Worm (Caenorhabditis elegans) whole organism, late embryonic: Measurements from ENCODE around the gene F36H5.12.
"Not testable (repeated sequence)": the region's sequence is repeated elsewhere in the genome, so short reads cannot be mapped to it uniquely, and the experiment has no call there.

ENCODE experiments used
- C08G9.2 ChIP-seq: sonication (generic microtip); optimal IDR thresholded peaks from 2 replicates; lab custom pipeline; 2016; ENCODE audit warnings: mild to moderate bottlenecking, missing genetic modification characterization, moderate library complexity, missing compliant biosample characterization
- F13H6.1 ChIP-seq: sonication (generic microtip); optimal IDR thresholded peaks from 2 replicates; lab custom pipeline; 2016; ENCODE audit warnings: missing genetic modification characterization, missing compliant biosample characterization
- K09A11.1 ChIP-seq: sonication (generic microtip); optimal IDR thresholded peaks from 2 replicates; lab custom pipeline; 2017; ENCODE audit warnings: antibody characterized with exemption, mild to moderate bottlenecking, missing genetic modification characterization, missing compliant biosample characterization; ENCODE audit not compliant: insufficient read depth
- Y22D7AL.16 ChIP-seq: sonication (generic microtip); optimal IDR thresholded peaks from 2 replicates; lab custom pipeline; 2016; ENCODE audit warnings: missing genetic modification characterization, missing compliant biosample characterization
- ama-1 ChIP-seq: fragments of 150-350 bp; optimal IDR thresholded peaks from 2 replicates; lab custom pipeline; 2014
- ceh-14 ChIP-seq: sonication (generic microtip); optimal IDR thresholded peaks from 2 replicates; lab custom pipeline; 2016; ENCODE audit warnings: missing genotype, missing genetic modification characterization, missing compliant biosample characterization
- ceh-18 ChIP-seq: sonication (generic microtip); optimal IDR thresholded peaks from 2 replicates; lab custom pipeline; 2016; ENCODE audit warnings: missing genetic modification characterization, missing compliant biosample characterization
- ceh-19 ChIP-seq: fragments of 200-800 bp; sonication (Bioruptor generic); optimal IDR thresholded peaks from 2 replicates; lab custom pipeline; 2018; ENCODE audit warnings: mild to moderate bottlenecking, missing genetic modification characterization, missing compliant biosample characterization
- ceh-22 ChIP-seq: sonication (generic microtip); optimal IDR thresholded peaks from 2 replicates; lab custom pipeline; 2017; ENCODE audit warnings: missing biosample characterization, missing genetic modification characterization
- ceh-31 ChIP-seq: sonication (generic microtip); optimal IDR thresholded peaks from 2 replicates; lab custom pipeline; 2016; ENCODE audit warnings: missing genetic modification characterization, missing compliant biosample characterization
- ceh-6 ChIP-seq: fragments of 200-800 bp; sonication (Bioruptor generic); optimal IDR thresholded peaks from 2 replicates; lab custom pipeline; 2018; ENCODE audit warnings: mild to moderate bottlenecking, missing genetic modification characterization, missing compliant biosample characterization
- ceh-9 ChIP-seq: sonication (generic microtip); optimal IDR thresholded peaks from 2 replicates; lab custom pipeline; 2016; ENCODE audit warnings: mild to moderate bottlenecking, missing genetic modification characterization, inconsistent platforms, missing compliant biosample characterization
- che-1 ChIP-seq: sonication (generic microtip); optimal IDR thresholded peaks from 2 replicates; lab custom pipeline; 2016; ENCODE audit warnings: mild to moderate bottlenecking, missing genetic modification characterization, missing compliant biosample characterization
- dmd-4 ChIP-seq: sonication (generic microtip); optimal IDR thresholded peaks from 2 replicates; lab custom pipeline; 2016; ENCODE audit warnings: borderline replicate concordance, missing genetic modification characterization, missing compliant biosample characterization
- dve-1 ChIP-seq: sonication (generic microtip); optimal IDR thresholded peaks from 2 replicates; lab custom pipeline; 2017; ENCODE audit warnings: antibody characterized with exemption, mild to moderate bottlenecking, missing genetic modification characterization, missing compliant biosample characterization
- ets-4 ChIP-seq: sonication (generic microtip); optimal IDR thresholded peaks from 2 replicates; lab custom pipeline; 2016; ENCODE audit warnings: missing genetic modification characterization, missing compliant biosample characterization
- eyg-1 ChIP-seq: sonication (generic microtip); optimal IDR thresholded peaks from 2 replicates; lab custom pipeline; 2016; ENCODE audit warnings: missing genotype, missing genetic modification characterization, missing compliant biosample characterization
- fax-1 ChIP-seq: sonication (generic microtip); optimal IDR thresholded peaks from 2 replicates; lab custom pipeline; 2016; ENCODE audit warnings: missing genotype, missing genetic modification characterization, missing compliant biosample characterization
- fkh-6 ChIP-seq: sonication (generic microtip); optimal IDR thresholded peaks from 2 replicates; lab custom pipeline; 2016; ENCODE audit warnings: missing genetic modification characterization, missing compliant biosample characterization
- hlh-13 ChIP-seq: fragments of 200-800 bp; sonication (Bioruptor generic); optimal IDR thresholded peaks from 2 replicates; lab custom pipeline; 2018; ENCODE audit warnings: mild to moderate bottlenecking, missing genetic modification characterization, missing compliant biosample characterization
- hlh-15 ChIP-seq: sonication (generic microtip); optimal IDR thresholded peaks from 2 replicates; lab custom pipeline; 2016; ENCODE audit warnings: missing genetic modification characterization, missing compliant biosample characterization
- hlh-30 ChIP-seq: sonication (generic microtip); optimal IDR thresholded peaks from 2 replicates; lab custom pipeline; 2017; ENCODE audit warnings: antibody characterized with exemption, missing genetic modification characterization, missing compliant biosample characterization; ENCODE audit not compliant: insufficient read depth
- lim-6 ChIP-seq: sonication (generic microtip); optimal IDR thresholded peaks from 2 replicates; lab custom pipeline; 2016; ENCODE audit warnings: missing genetic modification characterization, missing compliant biosample characterization
- madf-2 ChIP-seq: sonication (generic microtip); optimal IDR thresholded peaks from 2 replicates; lab custom pipeline; 2017; ENCODE audit warnings: missing genetic modification characterization, missing compliant biosample characterization
- nfya-1 ChIP-seq: sonication (generic microtip); optimal IDR thresholded peaks from 2 replicates; lab custom pipeline; 2017; ENCODE audit warnings: missing genetic modification characterization, mild to moderate bottlenecking, missing compliant biosample characterization, antibody characterized with exemption, moderate library complexity
- nhr-232 ChIP-seq: sonication (generic microtip); optimal IDR thresholded peaks from 2 replicates; lab custom pipeline; 2016; ENCODE audit warnings: missing genetic modification characterization, missing compliant biosample characterization
- npax-4 ChIP-seq: sonication (generic microtip); optimal IDR thresholded peaks from 2 replicates; lab custom pipeline; 2016; ENCODE audit warnings: missing genetic modification characterization, missing compliant biosample characterization
- odd-2 ChIP-seq: sonication (generic microtip); optimal IDR thresholded peaks from 2 replicates; lab custom pipeline; 2017; ENCODE audit warnings: antibody characterized with exemption, mild to moderate bottlenecking, missing genetic modification characterization, missing compliant biosample characterization
- pat-9 ChIP-seq: fragments of 200-800 bp; sonication (Bioruptor generic); optimal IDR thresholded peaks from 2 replicates; lab custom pipeline; 2018; ENCODE audit warnings: mild to moderate bottlenecking, missing genetic modification characterization, moderate library complexity, missing compliant biosample characterization
- pha-2 ChIP-seq: sonication (generic microtip); optimal IDR thresholded peaks from 2 replicates; lab custom pipeline; 2017; ENCODE audit warnings: mild to moderate bottlenecking, missing genetic modification characterization, missing compliant biosample characterization
- pha-4 ChIP-seq: fragments of 150-350 bp; optimal IDR thresholded peaks from 2 replicates; lab custom pipeline; 2018; ENCODE audit warnings: missing biosample characterization, missing genetic modification reagents, missing genetic modification characterization
- pros-1 ChIP-seq: fragments of 150-350 bp; optimal IDR thresholded peaks from 2 replicates; lab custom pipeline; 2014; ENCODE audit warnings: missing biosample characterization, missing genetic modification reagents, missing genetic modification characterization
- ref-2 ChIP-seq: sonication (generic microtip); optimal IDR thresholded peaks from 2 replicates; lab custom pipeline; 2016; ENCODE audit warnings: missing genetic modification characterization, missing compliant biosample characterization
- rnt-1 ChIP-seq: sonication (generic microtip); optimal IDR thresholded peaks from 2 replicates; lab custom pipeline; 2016; ENCODE audit warnings: missing genetic modification characterization, missing compliant biosample characterization
- syd-9 ChIP-seq: sonication (generic microtip); optimal IDR thresholded peaks from 2 replicates; lab custom pipeline; 2016; ENCODE audit warnings: mild to moderate bottlenecking, missing genetic modification characterization, moderate library complexity, missing compliant biosample characterization
- ttx-3 ChIP-seq: sonication (generic microtip); optimal IDR thresholded peaks from 2 replicates; lab custom pipeline; 2016; ENCODE audit warnings: missing genetic modification reagents, missing genetic modification characterization, missing compliant biosample characterization
- unc-3 ChIP-seq, 2 experiments: fragments of 200-800 bp in 1 of 2; sonication (Bioruptor generic) in 1 of 2; sonication (generic microtip) in 1 of 2; conservative IDR thresholded peaks in 1 of 2; optimal IDR thresholded peaks in 1 of 2; 2 replicates each; pipeline versions ENCODE4 v1.3.6 to Lab custom; 2016 to 2022; ENCODE audit warnings: missing compliant biosample characterization in 2 of 2, missing genetic modification characterization in 2 of 2, missing genetic modification reagents in 1 of 2
- unc-86 ChIP-seq: sonication (generic microtip); optimal IDR thresholded peaks from 2 replicates; lab custom pipeline; 2016; ENCODE audit warnings: missing genetic modification characterization, missing compliant biosample characterization
- ztf-16 ChIP-seq: sonication (generic microtip); optimal IDR thresholded peaks from 2 replicates; lab custom pipeline; 2017; ENCODE audit warnings: missing genetic modification characterization, missing compliant biosample characterization

F36H5.12 gene

ce11 chrII:1775234-1775633 is 32.6 kb downstream of the F36H5.12 start, which contains the start of gene F36H5.14:
TSS of gene F36H5.14 (plus strand) at chrII:1775534.
- TF ChIP-seq dmd-4, hlh-15, K09A11.1 (tag; lab: Kevin White, UChicago): not testable (repeated sequence)
- TF ChIP-seq, all 69 proteins: peak for 0; not testable (repeated sequence) for 69

DNA sequence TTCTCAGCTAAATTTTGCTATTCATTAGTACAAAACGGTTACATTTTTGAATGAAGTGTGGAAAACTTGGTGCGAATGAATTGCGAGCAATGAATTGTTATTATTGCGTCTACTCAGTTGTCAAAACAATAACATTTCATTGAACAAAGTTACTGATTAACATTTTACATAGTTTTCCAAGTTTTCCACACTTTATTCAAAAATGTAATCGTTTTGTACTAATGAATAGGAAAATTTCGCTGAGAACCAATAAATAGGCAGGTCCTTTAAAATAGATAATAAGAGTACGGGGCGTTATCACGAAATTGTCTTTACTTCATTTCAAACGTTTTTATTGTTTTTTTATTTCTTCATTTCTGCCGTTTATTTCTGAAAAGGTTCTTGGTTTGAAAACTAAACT is 39.8 kb downstream of the F36H5.12 start, which contains the start of gene math-4:
Gene math-4 (minus strand): TSS at position 101 of the 400 bp plus-strand sequence.
- no peak for TF ChIP-seq fkh-6
- no peak for TF ChIP-seq nhr-232 (tag; lab: Kevin White, UChicago)
- no peak for TF ChIP-seq unc-3 (GFP tag; conservative IDR thresholded peaks at IDR 0.05; lab: Robert Waterston, UW)
- TF ChIP-seq unc-3 (tag; optimal IDR thresholded peaks at IDR 0.05; lab: Kevin White, UChicago): no peak
- no peak for TF ChIP-seq ama-1
- TF ChIP-seq unc-86 (tag; lab: Kevin White, UChicago): no peak
- TF ChIP-seq hlh-30: no peak
- TF ChIP-seq ceh-9 (tag; lab: Kevin White, UChicago): no peak
- TF ChIP-seq hlh-13 (GFP tag; lab: Kevin White, UChicago): no peak
- no peak for TF ChIP-seq rnt-1 (tag; lab: Kevin White, UChicago)
- TF ChIP-seq ceh-31 (tag; lab: Kevin White, UChicago): no peak
- no peak for TF ChIP-seq F13H6.1 (tag; lab: Kevin White, UChicago)
- TF ChIP-seq pha-2 (tag; lab: Kevin White, UChicago): no peak
- no peak for TF ChIP-seq ztf-16 (tag; lab: Kevin White, UChicago)
- no peak for TF ChIP-seq pat-9 (tag; lab: Kevin White, UChicago)

ce11 chrII:1784799-1785198 is 42.2 kb downstream of the F36H5.12 start, which contains the start of gene C08F1.11:
TSS of gene C08F1.11 (minus strand) at chrII:1784899.
- TF ChIP-seq ttx-3 (tag; lab: Kevin White, UChicago): no peak
- TF ChIP-seq, all 69 proteins: peak for 0

ce11 chrII:1786209-1786608 is 43.6 kb downstream of the F36H5.12 start, which contains the start of gene C08F1.10:
TSS of gene C08F1.10 (minus strand) at chrII:1786309.
- TF ChIP-seq lim-6 (tag; lab: Kevin White, UChicago) (no peak), syd-9 (tag; lab: Kevin White, UChicago) (no peak), madf-2 (tag; lab: Kevin White, UChicago) (no peak), ttx-3 (tag; lab: Kevin White, UChicago) (no peak), dve-1 (tag; lab: Kevin White, UChicago) (no peak), pha-4 (no peak), F13H6.1 (tag; lab: Kevin White, UChicago) (no peak), rnt-1 (tag; lab: Kevin White, UChicago) (no peak), eyg-1 (tag; lab: Kevin White, UChicago) (no peak), ets-4 (tag; lab: Kevin White, UChicago) (no peak), npax-4 (tag; lab: Kevin White, UChicago) (no peak), ceh-22 (tag; lab: Kevin White, UChicago) (no peak), Y22D7AL.16 (no peak), pros-1 (tag; lab: Kevin White, UChicago) (no peak), ama-1 (no peak), ceh-6 (no peak), ref-2 (tag; lab: Kevin White, UChicago) (no peak), C08G9.2 (tag; lab: Kevin White, UChicago) (no peak), ceh-31 (tag; lab: Kevin White, UChicago) (no peak)
- TF ChIP-seq, all 69 proteins: peak for 0

ce11 chrII:1787208-1787607 is 44.6 kb downstream of the F36H5.12 start:
- TF ChIP-seq ceh-14 (tag; lab: Kevin White, UChicago) (no peak), che-1 (tag; lab: Kevin White, UChicago) (no peak), Y22D7AL.16 (no peak), ceh-18 (tag; lab: Kevin White, UChicago) (no peak), pha-4 (no peak), nfya-1 (tag; lab: Kevin White, UChicago) (no peak), fax-1 (tag; lab: Kevin White, UChicago) (no peak), odd-2 (no peak), npax-4 (tag; lab: Kevin White, UChicago) (no peak), ceh-19 (GFP tag; lab: Kevin White, UChicago) (no peak)
